Fruit fly (Drosophila melanogaster) Kc167 (cell line): Measurements from ENCODE around the gene unk.

Experiments
- Sin3A ChIP-seq: fragments of >200 bp; optimal IDR thresholded peaks from 2 replicates; lab custom pipeline; 2018; ENCODE audit warnings: missing external identifiers
- insv ChIP-seq: fragments of >200 bp; optimal IDR thresholded peaks from 3 replicates; lab custom pipeline; 2018; ENCODE audit warnings: missing external identifiers
- psq ChIP-seq: fragments of >200 bp; optimal IDR thresholded peaks from 2 replicates; lab custom pipeline; 2017; ENCODE audit warnings: missing external identifiers

dm6 chr3R:23177457-23177856, 19.8 kb upstream of the unk start:
- TF ChIP-seq psq (lab: Kevin White, UChicago) (no peak), Sin3A (lab: Kevin White, UChicago) (no peak), insv (no peak)
